Fruit fly (Drosophila melanogaster): ENCODE results near the gene cry.

cry gene

dm6 chr3R:19174512-19174911 lies 37.4 kb upstream of the cry start:
- no peak for TF ChIP-seq CG11762 (GFP tag; optimal IDR thresholded peaks at IDR 0.05; ENCODE audit: insufficient read depth)
- no peak for TF ChIP-seq fd85E (GFP tag; optimal IDR thresholded peaks at IDR 0.05)
- TF ChIP-seq Eip78C (GFP tag) = no peak

dm6 chr3R:19176700-19177099 lies 35.3 kb upstream of the cry start, which contains the start of gene CG14282:
Gene CG14282 (plus strand): TSS chr3R:19177000.
- no peak for TF ChIP-seq CG10631 (GFP tag; optimal IDR thresholded peaks at IDR 0.05)
- no peak for TF ChIP-seq cyc (GFP tag; optimal IDR thresholded peaks at IDR 0.05)
- TF ChIP-seq Ets96B (tag; optimal IDR thresholded peaks at IDR 0.05) = no peak
- TF ChIP-seq CG16779 (tag; optimal IDR thresholded peaks at IDR 0.05) = no peak
- no peak for TF ChIP-seq CG3032 (tag; optimal IDR thresholded peaks at IDR 0.05)
- TF ChIP-seq CG10669 (GFP tag; optimal IDR thresholded peaks at IDR 0.05) = no peak
- no peak for TF ChIP-seq Sox14 (GFP tag; optimal IDR thresholded peaks at IDR 0.05)

dm6 chr3R:19180263-19180893 lies 31.6 kb upstream of the cry start, which contains the start of the genes CG5555 and myd:
Gene CG5555 (minus strand): TSS chr3R:19180538.
Gene myd (plus strand): TSS chr3R:19180659.
- TF ChIP-seq CG15336 (GFP tag; IDR thresholded peaks at IDR 0.05) (peak; percentile 74), CG9139 (GFP tag; optimal IDR thresholded peaks at IDR 0.05) (peak; percentile 28), CG8319 (GFP tag; optimal IDR thresholded peaks at IDR 0.05) (no peak), Blimp-1 (GFP tag; optimal IDR thresholded peaks at IDR 0.05) (peak; percentile 89), Lpt (GFP tag; optimal IDR thresholded peaks at IDR 0.05) (peak; percentile 17), CG3032 (tag; optimal IDR thresholded peaks at IDR 0.05) (peak; percentile 48), Eip78C (GFP tag) (peak; percentile 88), CG16779 (tag; optimal IDR thresholded peaks at IDR 0.05) (no peak), salr (GFP tag; optimal IDR thresholded peaks at IDR 0.05) (no peak), fd59A (GFP tag; optimal IDR thresholded peaks at IDR 0.05) (peak; percentile 11), Ets21C (GFP tag; optimal IDR thresholded peaks at IDR 0.05) (peak; percentile 45), Ets96B (tag; optimal IDR thresholded peaks at IDR 0.05) (peak; percentile 46), CG7368 (GFP tag; optimal IDR thresholded peaks at IDR 0.05) (peak; percentile 20), dac (GFP tag; optimal IDR thresholded peaks at IDR 0.05) (no peak), OdsH (GFP tag; optimal IDR thresholded peaks at IDR 0.05) (peak; percentile 70), CG6854 (GFP tag; optimal IDR thresholded peaks at IDR 0.05) (no peak), CG6163 (GFP tag; IDR thresholded peaks at IDR 0.05) (peak; percentile 59), vri (GFP tag; optimal IDR thresholded peaks at IDR 0.05) (peak; percentile 97), eg (GFP tag; IDR thresholded peaks at IDR 0.05) (no peak; the same call in none of the 3 replicates), CG6276 (GFP tag; optimal IDR thresholded peaks at IDR 0.05) (no peak), ss (GFP tag; optimal IDR thresholded peaks at IDR 0.05) (peak; percentile 29 to 54), CG6808 (GFP tag; optimal IDR thresholded peaks at IDR 0.05) (no peak), Eip75B (GFP tag; optimal IDR thresholded peaks at IDR 0.05) (peak; percentile 68), Hr39 (GFP tag; optimal IDR thresholded peaks at IDR 0.05) (peak; percentile 62), Hr38 (GFP tag; optimal IDR thresholded peaks at IDR 0.05) (no peak), Sox14 (GFP tag; optimal IDR thresholded peaks at IDR 0.05) (peak; percentile 76), CG32006 (GFP tag; optimal IDR thresholded peaks at IDR 0.05) (no peak), Hr4 (GFP tag; optimal IDR thresholded peaks at IDR 0.05) (peak; percentile 73), lz (GFP tag; optimal IDR thresholded peaks at IDR 0.05) (peak; percentile 66), Sox15 (GFP tag; optimal IDR thresholded peaks at IDR 0.05) (no peak), svp (GFP tag) (peak; percentile 79), CG11762 (GFP tag; optimal IDR thresholded peaks at IDR 0.05; ENCODE audit: insufficient read depth) (no peak), CG11902 (GFP tag; optimal IDR thresholded peaks at IDR 0.05) (no peak), Sox102F (GFP tag; optimal IDR thresholded peaks at IDR 0.05) (peak; percentile 68), CG34406 (GFP tag; optimal IDR thresholded peaks at IDR 0.05) (peak; percentile 70), dsx (GFP tag; optimal IDR thresholded peaks at IDR 0.05; ENCODE audit: poor library complexity, severe bottlenecking) (peak; percentile 23), fkh (GFP tag; optimal IDR thresholded peaks at IDR 0.05) (peak; percentile 9), CG8119 (GFP tag; IDR thresholded peaks at IDR 0.05) (no peak; the same call in 1 of the 3 replicates), cyc (GFP tag; optimal IDR thresholded peaks at IDR 0.05) (peak; percentile 39), CG31627 (GFP tag; optimal IDR thresholded peaks at IDR 0.05) (peak; percentile 55), CG4318 (GFP tag; optimal IDR thresholded peaks at IDR 0.05) (peak; percentile 2), esn (GFP tag; optimal IDR thresholded peaks at IDR 0.05) (peak; percentile 74), CG8632 (GFP tag; optimal IDR thresholded peaks at IDR 0.05) (peak; percentile 54)

All from whole organism, prepupa.